Fruit fly (Drosophila melanogaster) whole organism, embryonic: Measurements from ENCODE around the gene Claspin.

ENCODE experiments used
- Antp ChIP-seq: fragments of 200-800 bp; sonication (Bioruptor generic); optimal IDR thresholded peaks from 3 replicates; lab custom pipeline; 2016; ENCODE audit warnings: missing biosample characterization, missing genetic modification characterization
- Bdp1 ChIP-seq: fragments of 200-800 bp; sonication (Bioruptor generic); optimal IDR thresholded peaks from 3 replicates; lab custom pipeline; 2016; ENCODE audit warnings: missing biosample characterization, missing genetic modification characterization
- Blimp-1 ChIP-seq: fragments of 200-800 bp; sonication (Bioruptor generic); optimal IDR thresholded peaks from 3 replicates; lab custom pipeline; 2018; ENCODE audit warnings: missing biosample characterization, missing genetic modification characterization, mild to moderate bottlenecking, moderate library complexity, missing genetic modification reagents
- CG10274 ChIP-seq: fragments of 200-800 bp; sonication (Bioruptor generic); optimal IDR thresholded peaks from 3 replicates; lab custom pipeline; 2017; ENCODE audit warnings: missing biosample characterization, mild to moderate bottlenecking, missing genetic modification characterization
- CG11085 ChIP-seq: fragments of 200-800 bp; sonication (Bioruptor generic); IDR thresholded peaks from 2 replicates; pipeline ENCODE4 v1.3.6; 2022; ENCODE audit warnings: missing biosample characterization, missing genetic modification characterization
- CG11398 ChIP-seq: fragments of 200-800 bp; sonication (Bioruptor generic); optimal IDR thresholded peaks from 2 replicates; lab custom pipeline; 2016; ENCODE audit warnings: missing biosample characterization, missing genetic modification characterization
- CG12236 ChIP-seq: fragments of 200-800 bp; sonication (Bioruptor generic); optimal IDR thresholded peaks from 2 replicates; lab custom pipeline; 2016; ENCODE audit warnings: missing biosample characterization, missing genetic modification characterization
- CG12391 ChIP-seq: fragments of 200-800 bp; sonication (Bioruptor generic); optimal IDR thresholded peaks from 3 replicates; lab custom pipeline; 2018; ENCODE audit warnings: missing biosample characterization, mild to moderate bottlenecking, missing genetic modification characterization, moderate library complexity
- CG16863 ChIP-seq: fragments of 200-800 bp; sonication (Bioruptor generic); optimal IDR thresholded peaks from 3 replicates; lab custom pipeline; 2016; ENCODE audit warnings: missing biosample characterization, missing genetic modification characterization
- CG18262 ChIP-seq: fragments of 200-800 bp; optimal IDR thresholded peaks from 3 replicates; lab custom pipeline; 2019; ENCODE audit warnings: missing biosample characterization, mild to moderate bottlenecking, missing genetic modification characterization, moderate library complexity
- CG3407 ChIP-seq: fragments of 200-800 bp; sonication (Bioruptor generic); optimal IDR thresholded peaks from 2 replicates; lab custom pipeline; 2018; ENCODE audit warnings: missing biosample characterization, mild to moderate bottlenecking, missing genetic modification characterization
- CG4424 ChIP-seq: fragments of 200-800 bp; sonication (Bioruptor generic); optimal IDR thresholded peaks from 3 replicates; lab custom pipeline; 2016; ENCODE audit warnings: missing biosample characterization, missing genetic modification characterization
- CG6175 ChIP-seq: fragments of 200-800 bp; sonication (Bioruptor generic); IDR thresholded peaks from 3 replicates; pipeline ENCODE4 v1.3.6; 2022; ENCODE audit warnings: missing biosample characterization, missing genetic modification characterization
- CG7839 ChIP-seq: fragments of 200-800 bp; sonication (Bioruptor generic); optimal IDR thresholded peaks from 3 replicates; lab custom pipeline; 2018; ENCODE audit warnings: missing biosample characterization, mild to moderate bottlenecking, missing genetic modification characterization, moderate library complexity
- CG8924 ChIP-seq: fragments of 200-800 bp; optimal IDR thresholded peaks from 3 replicates; lab custom pipeline; 2019; ENCODE audit warnings: missing biosample characterization, mild to moderate bottlenecking, missing genetic modification characterization, moderate library complexity
- CrebB ChIP-seq: fragments of 200-800 bp; sonication (Bioruptor generic); optimal IDR thresholded peaks from 3 replicates; lab custom pipeline; 2018; ENCODE audit warnings: missing biosample characterization, mild to moderate bottlenecking, missing genetic modification characterization
- Dll ChIP-seq: fragments of 200-800 bp; sonication (Bioruptor generic); IDR thresholded peaks from 4 replicates; pipeline ENCODE4 v1.3.6; 2022; ENCODE audit warnings: missing biosample characterization, missing genetic modification characterization; ENCODE audit not compliant: partially characterized antibody
- E2f2 ChIP-seq: fragments of 200-800 bp; sonication (Bioruptor generic); IDR thresholded peaks from 2 replicates; pipeline ENCODE4 v1.3.6; 2022; ENCODE audit warnings: missing biosample characterization, missing genetic modification characterization
- HLHmδ ChIP-seq: fragments of 200-800 bp; sonication (Bioruptor generic); optimal IDR thresholded peaks from 2 replicates; lab custom pipeline; 2018; ENCODE audit warnings: missing biosample characterization, mild to moderate bottlenecking, missing genetic modification characterization, moderate library complexity
- Hsf ChIP-seq: fragments of 200-800 bp; sonication (Bioruptor generic); optimal IDR thresholded peaks from 3 replicates; lab custom pipeline; 2016; ENCODE audit warnings: missing biosample characterization, missing genetic modification characterization
- MTF-1 ChIP-seq: fragments of 200-800 bp; sonication (Bioruptor generic); optimal IDR thresholded peaks from 2 replicates; lab custom pipeline; 2018; ENCODE audit warnings: missing biosample characterization, mild to moderate bottlenecking, missing genetic modification characterization, borderline replicate concordance
- NC2α ChIP-seq: fragments of 200-800 bp; sonication (Bioruptor generic); optimal IDR thresholded peaks from 2 replicates; lab custom pipeline; 2016; ENCODE audit warnings: missing biosample characterization, missing genetic modification characterization
- Opbp ChIP-seq: fragments of 200-800 bp; sonication (Bioruptor generic); IDR thresholded peaks from 3 replicates; pipeline ENCODE4 v1.3.6; 2022; ENCODE audit warnings: missing biosample characterization, missing genetic modification characterization; ENCODE audit not compliant: partially characterized antibody
- Pdp1 ChIP-seq, 2 experiments: fragments of 200-800 bp; sonication (Bioruptor generic); optimal IDR thresholded peaks; 3 replicates each; lab custom pipeline; 2016; ENCODE audit warnings: missing biosample characterization in 2 of 2, missing genetic modification characterization in 2 of 2, mild to moderate bottlenecking in 1 of 2, moderate library complexity in 1 of 2
- Side ChIP-seq: fragments of 200-800 bp; sonication (Bioruptor generic); optimal IDR thresholded peaks from 2 replicates; lab custom pipeline; 2016; ENCODE audit warnings: missing biosample characterization, missing genetic modification characterization
- Sox102F ChIP-seq: fragments of 200-800 bp; sonication (Bioruptor generic); optimal IDR thresholded peaks from 2 replicates; lab custom pipeline; 2018; ENCODE audit warnings: missing biosample characterization, mild to moderate bottlenecking, missing genetic modification characterization, moderate library complexity
- Xbp1 ChIP-seq: fragments of 200-800 bp; sonication (Bioruptor generic); optimal IDR thresholded peaks from 3 replicates; lab custom pipeline; 2016; ENCODE audit warnings: missing biosample characterization, mild to moderate bottlenecking, missing genetic modification characterization
- ac ChIP-seq: fragments of 200-800 bp; sonication (Bioruptor generic); optimal IDR thresholded peaks from 3 replicates; lab custom pipeline; 2017; ENCODE audit warnings: missing biosample characterization, mild to moderate bottlenecking, missing genetic modification characterization
- amos ChIP-seq: fragments of 200-800 bp; sonication (Bioruptor generic); IDR thresholded peaks from 2 replicates; pipeline ENCODE4 v1.3.6; 2022; ENCODE audit warnings: missing biosample characterization, missing genetic modification characterization; ENCODE audit not compliant: partially characterized antibody
- aop ChIP-seq: fragments of 200-800 bp; sonication (Bioruptor generic); IDR thresholded peaks from 2 replicates; pipeline ENCODE4 v1.3.6; 2022; ENCODE audit warnings: missing biosample characterization, missing genetic modification characterization
- ap ChIP-seq: fragments of 200-800 bp; sonication (Bioruptor generic); IDR thresholded peaks from 2 replicates; pipeline ENCODE4 v1.3.6; 2022; ENCODE audit warnings: missing biosample characterization, missing genetic modification characterization
- chinmo ChIP-seq: fragments of 200-800 bp; sonication (Bioruptor generic); IDR thresholded peaks from 4 replicates; pipeline ENCODE4 v1.3.6; 2022; ENCODE audit warnings: missing biosample characterization, missing genetic modification characterization; ENCODE audit not compliant: partially characterized antibody
- danr ChIP-seq: fragments of 200-800 bp; sonication (Bioruptor generic); IDR thresholded peaks from 2 replicates; pipeline ENCODE4 v1.3.6; 2022; ENCODE audit warnings: missing biosample characterization, missing genetic modification characterization
- dmrt99B ChIP-seq: fragments of 200-800 bp; sonication (Bioruptor generic); optimal IDR thresholded peaks from 2 replicates; lab custom pipeline; 2018; ENCODE audit warnings: missing biosample characterization, mild to moderate bottlenecking, missing genetic modification characterization, moderate library complexity
- esg ChIP-seq: fragments of 200-800 bp; sonication (Bioruptor generic); conservative IDR thresholded peaks from 2 replicates; pipeline ENCODE4 v1.3.6; 2022; ENCODE audit warnings: missing biosample characterization, missing genetic modification characterization
- eve ChIP-seq, 2 experiments: fragments of >200 bp; optimal IDR thresholded peaks; 2 replicates each; lab custom pipeline; 2017; ENCODE audit warnings: missing biosample characterization in 2 of 2, missing genetic modification characterization in 2 of 2
- exex ChIP-seq: fragments of 200-800 bp; sonication (Bioruptor generic); optimal IDR thresholded peaks from 4 replicates; lab custom pipeline; 2018; ENCODE audit warnings: missing biosample characterization, mild to moderate bottlenecking, missing genetic modification characterization, moderate library complexity
- fu2 ChIP-seq: fragments of 200-800 bp; sonication (Bioruptor generic); optimal IDR thresholded peaks from 2 replicates; lab custom pipeline; 2016; ENCODE audit warnings: missing biosample characterization, missing genetic modification characterization
- grn ChIP-seq: fragments of 200-800 bp; sonication (Bioruptor generic); optimal IDR thresholded peaks from 3 replicates; lab custom pipeline; 2017; ENCODE audit warnings: missing biosample characterization, missing genetic modification characterization
- h ChIP-seq: fragments of >200 bp; optimal IDR thresholded peaks from 2 replicates; lab custom pipeline; 2017
- jing ChIP-seq: fragments of 200-800 bp; sonication (Bioruptor generic); optimal IDR thresholded peaks from 2 replicates; lab custom pipeline; 2018; ENCODE audit warnings: missing biosample characterization, mild to moderate bottlenecking, missing genetic modification characterization
- kni ChIP-seq: fragments of 200-800 bp; sonication (Bioruptor generic); optimal IDR thresholded peaks from 3 replicates; lab custom pipeline; 2017; ENCODE audit warnings: mild to moderate bottlenecking, missing biosample characterization, missing genetic modification reagents, missing genetic modification characterization
- lmd ChIP-seq: fragments of 200-800 bp; sonication (Bioruptor generic); IDR thresholded peaks from 2 replicates; pipeline ENCODE4 v1.3.6; 2022; ENCODE audit warnings: missing biosample characterization, missing genetic modification characterization
- lola ChIP-seq, 3 experiments: fragments of >200 bp in 2 of 3; fragments of 200-800 bp in 1 of 3; sonication (Bioruptor generic) in 1 of 3; optimal IDR thresholded peaks; 2 replicates each; lab custom pipeline; 2017 to 2019; ENCODE audit warnings: missing biosample characterization in 3 of 3, missing genetic modification characterization in 3 of 3, mild to moderate bottlenecking in 1 of 3, moderate library complexity in 1 of 3
- mirr ChIP-seq: fragments of 200-800 bp; sonication (Bioruptor generic); optimal IDR thresholded peaks from 3 replicates; lab custom pipeline; 2018; ENCODE audit warnings: missing biosample characterization, mild to moderate bottlenecking, missing genetic modification characterization
- oc ChIP-seq: fragments of 200-800 bp; sonication (Bioruptor generic); optimal IDR thresholded peaks from 2 replicates; lab custom pipeline; 2018; ENCODE audit warnings: missing biosample characterization, mild to moderate bottlenecking, missing genetic modification characterization, moderate library complexity
- salm ChIP-seq: fragments of 200-800 bp; sonication (Bioruptor generic); optimal IDR thresholded peaks from 2 replicates; lab custom pipeline; 2018; ENCODE audit warnings: missing biosample characterization, mild to moderate bottlenecking, missing genetic modification characterization
- schlank ChIP-seq: fragments of 200-800 bp; sonication (Bioruptor generic); optimal IDR thresholded peaks from 2 replicates; lab custom pipeline; 2018; ENCODE audit warnings: missing biosample characterization, mild to moderate bottlenecking, missing genetic modification characterization
- sim ChIP-seq: fragments of 200-800 bp; sonication (Bioruptor generic); IDR thresholded peaks from 2 replicates; pipeline ENCODE4 v1.3.6; 2022; ENCODE audit warnings: missing biosample characterization, missing genetic modification characterization
- tgo ChIP-seq: fragments of 200-800 bp; sonication (Bioruptor generic); IDR thresholded peaks from 3 replicates; pipeline ENCODE4 v1.3.6; 2022; ENCODE audit warnings: missing biosample characterization, missing genetic modification characterization
- twi ChIP-seq: fragments of 200-800 bp; optimal IDR thresholded peaks from 2 replicates; lab custom pipeline; 2019; ENCODE audit warnings: missing biosample characterization, mild to moderate bottlenecking, missing genetic modification characterization, moderate library complexity

Claspin gene

DNA sequence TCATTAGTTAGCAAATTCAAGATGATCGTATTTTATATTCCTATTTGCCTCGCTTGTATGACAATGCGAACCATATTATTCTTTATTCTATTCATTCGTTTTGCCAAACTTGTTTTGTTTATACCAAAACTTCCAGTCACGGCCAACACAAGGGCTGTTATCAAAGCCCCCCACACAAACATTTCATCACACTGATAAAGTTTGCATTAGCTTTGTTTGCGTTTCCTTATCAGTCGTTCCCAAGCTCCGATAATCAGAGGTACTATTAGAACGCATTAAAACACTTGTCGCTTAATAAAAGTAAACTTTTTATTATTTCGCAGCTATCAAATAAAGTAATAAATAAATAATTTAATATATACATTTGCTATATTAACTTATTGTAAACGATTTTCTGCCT lies 19.6 kb upstream of the Claspin start (continued):
- no peak for TF ChIP-seq schlank
- peak in 1 of 2 experiments; percentile 22 for TF ChIP-seq Pdp1 (GFP tag; optimal IDR thresholded peaks at IDR 0.05; lab: Kevin White, UChicago)
- TF ChIP-seq NC2α (GFP tag; lab: Kevin White, UChicago) = no peak
- TF ChIP-seq CG3407 (GFP tag; lab: Kevin White, UChicago) = no peak
- no peak for TF ChIP-seq Sox102F (GFP tag; lab: Kevin White, UChicago)
- peak; percentile 69 for TF ChIP-seq exex (tag; lab: Kevin White, UChicago)
- no peak for TF ChIP-seq danr
- TF ChIP-seq dmrt99B (tag; lab: Kevin White, UChicago) = no peak
- TF ChIP-seq aop = no peak
- TF ChIP-seq Hsf (GFP tag; lab: Kevin White, UChicago) = no peak
- no peak for TF ChIP-seq lmd (GFP tag; lab: Robert Waterston, UW)
- TF ChIP-seq jing = no peak
- no peak for TF ChIP-seq Dll
- TF ChIP-seq eve (GFP tag; optimal IDR thresholded peaks at IDR 0.05; lab: Kevin White, UChicago) = no peak
- no peak for TF ChIP-seq sim (GFP tag; lab: Robert Waterston, UW)
- no peak for TF ChIP-seq h (lab: Kevin White, UChicago)
- TF ChIP-seq CG4424 (GFP tag; lab: Kevin White, UChicago) = no peak
- no peak for TF ChIP-seq amos (GFP tag; lab: Robert Waterston, UW)
- 0 out of 4 replicates have a peak, but pooled peaks have one; percentile 43 for TF ChIP-seq chinmo (GFP tag; lab: Robert Waterston, UW)
- TF ChIP-seq salm (tag; lab: Kevin White, UChicago) = peak; percentile 18
- no peak for TF ChIP-seq Bdp1
- peak; percentile 35 for TF ChIP-seq grn
- TF ChIP-seq CrebB (tag; lab: Kevin White, UChicago) = no peak
- TF ChIP-seq mirr = peak; percentile 5
- TF ChIP-seq, all 482 proteins: peak for 9

DNA sequence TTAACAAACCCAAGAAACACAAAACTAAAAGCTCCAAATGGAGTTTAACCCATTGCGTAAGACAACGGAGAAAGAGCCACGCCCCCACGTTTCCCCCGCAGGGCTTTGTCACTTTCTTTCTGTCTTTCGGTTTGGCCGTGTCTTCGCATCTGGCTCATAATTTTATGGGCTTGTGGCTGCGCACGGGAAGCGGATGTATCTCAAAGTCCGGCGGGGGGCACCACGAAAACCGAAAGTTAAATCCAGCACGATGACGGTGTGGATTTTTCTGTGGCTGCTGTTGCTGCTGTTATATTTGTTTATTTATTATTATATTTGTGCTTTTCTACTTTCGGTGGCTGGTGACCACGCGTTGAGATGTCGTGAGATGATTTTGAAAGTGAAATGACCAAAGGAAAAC lies 16.5 kb upstream of the Claspin start:
- TF ChIP-seq CG12236 (GFP tag; lab: Kevin White, UChicago) = no peak
- no peak for TF ChIP-seq CG10274 (GFP tag; lab: Kevin White, UChicago)
- TF ChIP-seq Side (GFP tag; lab: Kevin White, UChicago) = no peak
- no peak for TF ChIP-seq CG12391 (tag; lab: Kevin White, UChicago)
- TF ChIP-seq ac (GFP tag; lab: Kevin White, UChicago) = no peak
- no peak for TF ChIP-seq danr
- no peak for TF ChIP-seq Xbp1 (GFP tag; lab: Kevin White, UChicago)
- peak; percentile 99 for TF ChIP-seq Blimp-1 (GFP tag; lab: Kevin White, UChicago)
- no peak for TF ChIP-seq CG18262 (tag; lab: Kevin White, UChicago)
- no peak for TF ChIP-seq CG16863 (GFP tag; lab: Kevin White, UChicago)
- TF ChIP-seq twi = no peak
- TF ChIP-seq tgo (GFP tag; lab: Robert Waterston, UW) = no peak
- TF ChIP-seq Antp = no peak
- no peak for TF ChIP-seq MTF-1 (GFP tag; lab: Kevin White, UChicago)
- TF ChIP-seq esg (GFP tag; lab: Robert Waterston, UW) = no peak
- no peak for TF ChIP-seq CG11085
- no peak for TF ChIP-seq ap (GFP tag; lab: Robert Waterston, UW)
- no peak for TF ChIP-seq CG11398
- TF ChIP-seq CG8924 (tag; lab: Kevin White, UChicago) = no peak
- peak; percentile 69 for TF ChIP-seq oc (tag; lab: Kevin White, UChicago)
- TF ChIP-seq E2f2 (GFP tag; lab: Robert Waterston, UW) = no peak
- no peak for TF ChIP-seq Opbp (GFP tag; lab: Robert Waterston, UW)
- TF ChIP-seq kni (GFP tag; lab: Kevin White, UChicago) = peak; percentile 58
- no peak for TF ChIP-seq lola (GFP tag; optimal IDR thresholded peaks at IDR 0.05; lab: Kevin White, UChicago)
- no peak for TF ChIP-seq Sox102F (GFP tag; lab: Kevin White, UChicago)
- no peak for TF ChIP-seq CG7839 (tag; lab: Kevin White, UChicago)
- TF ChIP-seq HLHmδ (GFP tag; lab: Kevin White, UChicago) = no peak
- TF ChIP-seq CG6175 = no peak
- no peak for TF ChIP-seq fu2 (GFP tag; lab: Kevin White, UChicago)
